Worm (Caenorhabditis elegans): Measurements from ENCODE around the gene F23F1.6.

The F23F1.6 gene

DNA sequence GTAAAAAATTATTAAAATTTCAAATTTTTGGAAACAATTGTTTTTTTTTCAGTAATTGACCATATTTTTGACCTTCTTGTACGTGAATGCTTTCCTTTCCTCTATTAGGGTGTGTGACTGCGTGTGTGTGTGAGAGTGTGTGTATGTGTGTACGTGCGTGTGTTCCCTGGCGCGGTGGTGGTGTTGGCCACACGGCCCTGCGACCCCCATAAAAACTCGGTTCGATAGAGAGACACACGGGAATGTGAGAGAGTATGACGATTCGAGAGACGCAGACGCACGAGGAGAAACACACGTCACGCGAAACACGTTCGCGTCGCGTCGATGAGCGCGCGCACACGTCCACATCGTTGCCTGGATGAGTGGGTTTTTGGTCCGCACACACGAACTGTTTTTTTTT is 18.3 kb downstream of the F23F1.6 start (continued):
- TF ChIP-seq alr-1 (tag; optimal IDR thresholded peaks at IDR 0.05; ENCODE audit: borderline replicate concordance), result no peak
- TF ChIP-seq nhr-71 (tag; optimal IDR thresholded peaks at IDR 0.05), result peak; percentile 81
- TF ChIP-seq ceh-82 (tag; optimal IDR thresholded peaks at IDR 0.05), result peak in 2 of 3 experiments; percentile 52 to 65
- peak; percentile 7 for TF ChIP-seq egl-13 (tag; optimal IDR thresholded peaks at IDR 0.05)
- TF ChIP-seq egl-27 (tag; optimal IDR thresholded peaks at IDR 0.05), result peak in 1 of 2 experiments; percentile 17
- no peak for TF ChIP-seq fkh-4 (tag; optimal IDR thresholded peaks at IDR 0.05; ENCODE audit: borderline replicate concordance)
- TF ChIP-seq efl-3 (GFP tag; optimal IDR thresholded peaks at IDR 0.05), result no peak
- peak; percentile 51 to 64 for TF ChIP-seq lsy-2 (tag; optimal IDR thresholded peaks at IDR 0.05)
- no peak for TF ChIP-seq mab-9 (GFP tag; IDR thresholded peaks at IDR 0.05)
- TF ChIP-seq fkh-8 (tag; optimal IDR thresholded peaks at IDR 0.05), result peak; percentile 83
- no peak for TF ChIP-seq ets-5 (GFP tag; IDR thresholded peaks at IDR 0.05)
- TF ChIP-seq lin-39 (tag; optimal IDR thresholded peaks at IDR 0.05), result no peak
- TF ChIP-seq grh-1 (GFP tag; IDR thresholded peaks at IDR 0.05), result peak; percentile 60; the same call in 1 of the 2 replicates
- TF ChIP-seq zag-1 (tag; optimal IDR thresholded peaks at IDR 0.05), result no peak
- peak; percentile 59 for TF ChIP-seq unc-86 (tag; optimal IDR thresholded peaks at IDR 0.05)
- peak; percentile 75 for TF ChIP-seq nhr-47 (tag; optimal IDR thresholded peaks at IDR 0.05)
- TF ChIP-seq nhr-90 (tag; optimal IDR thresholded peaks at IDR 0.05; ENCODE audit: poor library complexity), result peak; percentile 65
- TF ChIP-seq ces-1 (GFP tag; optimal IDR thresholded peaks at IDR 0.05), result no peak
- no peak for TF ChIP-seq aha-1 (tag; optimal IDR thresholded peaks at IDR 0.05)
- TF ChIP-seq swsn-7 (tag; optimal IDR thresholded peaks at IDR 0.05), result peak; percentile 73
- peak; percentile 78 for TF ChIP-seq nhr-85 (tag)
- peak; percentile 61 for TF ChIP-seq jun-1 (tag; optimal IDR thresholded peaks at IDR 0.05)
- TF ChIP-seq ceh-8 (GFP tag; optimal IDR thresholded peaks at IDR 0.05), result peak; percentile 26
- TF ChIP-seq unc-30 (tag; optimal IDR thresholded peaks at IDR 0.05), result no peak

- TF ChIP-seq egl-13 (tag; optimal IDR thresholded peaks at IDR 0.05) (no peak), ceh-88 (GFP tag; IDR thresholded peaks at IDR 0.05) (no peak), xbp-1 (tag; optimal IDR thresholded peaks at IDR 0.05) (no peak), C16A3.4 (tag; optimal IDR thresholded peaks at IDR 0.05) (no peak), nhr-85 (tag) (no peak), mab-9 (GFP tag; IDR thresholded peaks at IDR 0.05) (no peak), aly-2 (tag; optimal IDR thresholded peaks at IDR 0.05) (no peak), nhr-71 (tag; optimal IDR thresholded peaks at IDR 0.05) (no peak), ceh-90 (tag; optimal IDR thresholded peaks at IDR 0.05) (no peak), zip-4 (GFP tag; optimal IDR thresholded peaks at IDR 0.05) (no peak), Y116A8C.19 (tag; optimal IDR thresholded peaks at IDR 0.05; ENCODE audit: borderline replicate concordance) (no peak), hlh-4 (tag; optimal IDR thresholded peaks at IDR 0.05) (no peak), nhr-11 (tag; optimal IDR thresholded peaks at IDR 0.05) (no peak), lin-39 (tag; optimal IDR thresholded peaks at IDR 0.05) (no peak), nhr-77 (tag; optimal IDR thresholded peaks at IDR 0.05) (no peak), nhr-84 (tag; optimal IDR thresholded peaks at IDR 0.05) (no peak), C04F5.9 (tag; optimal IDR thresholded peaks at IDR 0.05) (no peak), grh-1 (GFP tag; IDR thresholded peaks at IDR 0.05) (no peak), C34B4.2 (tag; optimal IDR thresholded peaks at IDR 0.05) (no peak), unc-98 (GFP tag; IDR thresholded peaks at IDR 0.05) (no peak)
Measured at ce11 chrII:12685-13084, 24.4 kb downstream of the F23F1.6 start, which contains the start of gene best-3. Gene best-3, plus strand, starts transcription at chrII:12985.

ce11 chrII:11783-12182 is 25.3 kb downstream of the F23F1.6 start, which contains the start of gene best-4:
Gene best-4, minus strand, starts transcription at chrII:11883.
- no peak for TF ChIP-seq lin-35 (GFP tag; optimal IDR thresholded peaks at IDR 0.05)
- TF ChIP-seq lin-13 (GFP tag; optimal IDR thresholded peaks at IDR 0.05), result no peak
- no peak for TF ChIP-seq unc-98 (GFP tag; IDR thresholded peaks at IDR 0.05)
- no peak for TF ChIP-seq ceh-8 (GFP tag; optimal IDR thresholded peaks at IDR 0.05)
- TF ChIP-seq dsc-1 (tag; optimal IDR thresholded peaks at IDR 0.05), result no peak
- no peak for TF ChIP-seq nhr-71 (tag; optimal IDR thresholded peaks at IDR 0.05)
- TF ChIP-seq Y116A8C.19 (tag; optimal IDR thresholded peaks at IDR 0.05; ENCODE audit: borderline replicate concordance), result no peak
